Worm (Caenorhabditis elegans) whole organism, L2 larva: ENCODE measurements around the gene acs-14.
A peak's percentile ranks its signal among the peaks of the same experiment; 100 is the strongest.

Experiments
- C34F6.9 ChIP-seq: fragments of 150-350 bp; optimal IDR thresholded peaks from 2 replicates; lab custom pipeline; 2014; ENCODE audit warnings: missing biosample characterization, missing genetic modification characterization
- ZK546.5 ChIP-seq: sonication (generic microtip); optimal IDR thresholded peaks from 2 replicates; lab custom pipeline; 2017; ENCODE audit warnings: missing biosample characterization, missing genetic modification characterization
- alr-1 ChIP-seq: fragments of 150-350 bp; optimal IDR thresholded peaks from 2 replicates; lab custom pipeline; 2014; ENCODE audit warnings: missing biosample characterization, missing genetic modification characterization
- ama-1 ChIP-seq: fragments of 150-350 bp; optimal IDR thresholded peaks from 2 replicates; lab custom pipeline; 2018; ENCODE audit warnings: inconsistent platforms
- blmp-1 ChIP-seq: sonication (generic microtip); optimal IDR thresholded peaks from 2 replicates; lab custom pipeline; 2017; ENCODE audit warnings: missing genetic modification characterization, mild to moderate bottlenecking, missing compliant biosample characterization, antibody characterized with exemption, moderate library complexity; ENCODE audit not compliant: insufficient read depth
- ceh-16 ChIP-seq: fragments of 150-350 bp; optimal IDR thresholded peaks from 2 replicates; lab custom pipeline; 2014; ENCODE audit warnings: missing biosample characterization, missing genetic modification characterization
- ceh-82 ChIP-seq: fragments of 150-350 bp; optimal IDR thresholded peaks from 2 replicates; lab custom pipeline; 2014; ENCODE audit warnings: missing biosample characterization, missing genetic modification characterization
- crh-2 ChIP-seq: sonication (generic microtip); optimal IDR thresholded peaks from 2 replicates; lab custom pipeline; 2017; ENCODE audit warnings: missing biosample characterization, missing genetic modification characterization
- egl-27 ChIP-seq: sonication (generic microtip); optimal IDR thresholded peaks from 3 replicates; lab custom pipeline; 2017; ENCODE audit warnings: missing biosample characterization, missing genetic modification reagents, missing genetic modification characterization
- elt-3 ChIP-seq: sonication (generic microtip); optimal IDR thresholded peaks from 2 replicates; lab custom pipeline; 2017; ENCODE audit warnings: missing biosample characterization, missing genetic modification characterization
- fos-1 ChIP-seq: fragments of 150-350 bp; optimal IDR thresholded peaks from 2 replicates; lab custom pipeline; 2014; ENCODE audit warnings: missing biosample characterization, missing genetic modification characterization
- gmeb-1 ChIP-seq: fragments of 150-350 bp; optimal IDR thresholded peaks from 2 replicates; lab custom pipeline; 2014; ENCODE audit warnings: missing biosample characterization, missing genetic modification characterization
- lin-11 ChIP-seq: fragments of 150-350 bp; sonication (generic microtip); optimal IDR thresholded peaks from 2 replicates; lab custom pipeline; 2014; ENCODE audit warnings: missing biosample characterization, missing genetic modification characterization, inconsistent platforms, mixed read lengths
- lin-39 ChIP-seq: fragments of 150-350 bp; optimal IDR thresholded peaks from 2 replicates; lab custom pipeline; 2014; ENCODE audit warnings: missing biosample characterization, missing genetic modification reagents, missing genetic modification characterization
- lsy-2 ChIP-seq, 2 experiments: fragments of 150-350 bp in 1 of 2; sonication (generic microtip) in 1 of 2; optimal IDR thresholded peaks; 2 replicates each; lab custom pipeline; 2014 to 2017; ENCODE audit warnings: missing biosample characterization in 2 of 2, missing genetic modification characterization in 2 of 2
- mdl-1 ChIP-seq, 2 experiments: fragments of 150-350 bp in 1 of 2; sonication (generic microtip) in 1 of 2; optimal IDR thresholded peaks; 2 replicates each; lab custom pipeline; 2017; ENCODE audit warnings: missing biosample characterization in 2 of 2, missing genetic modification characterization in 2 of 2
- nhr-10 ChIP-seq: sonication (generic microtip); optimal IDR thresholded peaks from 2 replicates; lab custom pipeline; 2017; ENCODE audit warnings: missing biosample characterization, missing genetic modification characterization
- nhr-12 ChIP-seq: fragments of 150-350 bp; optimal IDR thresholded peaks from 2 replicates; lab custom pipeline; 2014; ENCODE audit warnings: missing biosample characterization, missing genetic modification characterization
- nhr-129 ChIP-seq: fragments of 150-350 bp; optimal IDR thresholded peaks from 2 replicates; lab custom pipeline; 2014; ENCODE audit warnings: missing biosample characterization, missing genetic modification characterization
- nhr-21 ChIP-seq: fragments of 150-350 bp; optimal IDR thresholded peaks from 2 replicates; lab custom pipeline; 2014; ENCODE audit warnings: missing biosample characterization, missing genetic modification characterization
- nhr-237 ChIP-seq: fragments of 150-350 bp; optimal IDR thresholded peaks from 2 replicates; lab custom pipeline; 2014; ENCODE audit warnings: missing biosample characterization, missing genetic modification characterization
- nhr-25 ChIP-seq: fragments of 150-350 bp; sonication (generic microtip); optimal IDR thresholded peaks from 3 replicates; lab custom pipeline; 2014; ENCODE audit warnings: missing biosample characterization, missing genetic modification characterization
- nhr-6 ChIP-seq: fragments of 150-350 bp; optimal IDR thresholded peaks from 2 replicates; lab custom pipeline; 2014; ENCODE audit warnings: missing biosample characterization, missing genetic modification characterization
- nhr-77 ChIP-seq: fragments of 150-350 bp; optimal IDR thresholded peaks from 2 replicates; lab custom pipeline; 2014; ENCODE audit warnings: missing biosample characterization, missing genetic modification characterization
- peb-1 ChIP-seq: fragments of 150-350 bp; optimal IDR thresholded peaks from 2 replicates; lab custom pipeline; 2014; ENCODE audit warnings: missing biosample characterization, missing genetic modification characterization
- sma-3 ChIP-seq: sonication (generic microtip); optimal IDR thresholded peaks from 2 replicates; lab custom pipeline; 2016; ENCODE audit warnings: missing genetic modification reagents, missing genetic modification characterization, missing compliant biosample characterization
- sma-9 ChIP-seq, 2 experiments: fragments of 150-350 bp in 1 of 2; sonication (generic microtip) in 1 of 2; optimal IDR thresholded peaks; 2 replicates each; lab custom pipeline; 2014 to 2016; ENCODE audit warnings: missing genetic modification characterization in 2 of 2, mild to moderate bottlenecking in 1 of 2, missing biosample characterization in 1 of 2, missing compliant biosample characterization in 1 of 2, missing genetic modification reagents in 1 of 2, moderate library complexity in 1 of 2
- unc-55 ChIP-seq: fragments of 150-350 bp; sonication (generic microtip); optimal IDR thresholded peaks from 3 replicates; lab custom pipeline; 2014; ENCODE audit warnings: missing biosample characterization, missing genetic modification reagents, missing genetic modification characterization
- unc-62 ChIP-seq: fragments of 150-350 bp; optimal IDR thresholded peaks from 2 replicates; lab custom pipeline; 2014; ENCODE audit warnings: missing biosample characterization, missing genetic modification reagents, missing genetic modification characterization
- zag-1 ChIP-seq: fragments of 150-350 bp; optimal IDR thresholded peaks from 2 replicates; lab custom pipeline; 2014; ENCODE audit warnings: missing biosample characterization, missing genetic modification characterization
- ztf-11 ChIP-seq: sonication (generic microtip); optimal IDR thresholded peaks from 2 replicates; lab custom pipeline; 2017; ENCODE audit warnings: missing biosample characterization, missing genetic modification characterization
- ztf-4 ChIP-seq: fragments of 150-350 bp; optimal IDR thresholded peaks from 2 replicates; lab custom pipeline; 2014; ENCODE audit warnings: missing biosample characterization, missing genetic modification characterization

acs-14 gene

ce11 chrV:9516280-9516679 lies 8.3 kb downstream of the acs-14 start:
- TF ChIP-seq nhr-21 (tag; lab: Kevin White, UChicago): peak; percentile 97
- TF ChIP-seq lin-11 (tag; lab: Kevin White, UChicago): no peak
- no peak for TF ChIP-seq ama-1 (lab: Kevin White, UChicago)
- peak; percentile 96 for TF ChIP-seq sma-9 (GFP tag; optimal IDR thresholded peaks at IDR 0.05; lab: Kevin White, UChicago)
- no peak for TF ChIP-seq sma-9 (tag; optimal IDR thresholded peaks at IDR 0.05; lab: Kevin White, UChicago)
- peak; percentile 69 for TF ChIP-seq sma-3 (GFP tag; lab: Kevin White, UChicago)
- peak; percentile 71 for TF ChIP-seq nhr-25 (tag; lab: Kevin White, UChicago)
- TF ChIP-seq nhr-237: no peak
- peak; percentile 62 for TF ChIP-seq nhr-6 (tag; lab: Kevin White, UChicago)
- TF ChIP-seq mdl-1 (tag; optimal IDR thresholded peaks at IDR 0.05; lab: Kevin White, UChicago): peak in 1 of 2 experiments; percentile 40
- peak; percentile 55 for TF ChIP-seq gmeb-1
- TF ChIP-seq ztf-11 (tag; lab: Kevin White, UChicago): no peak
- TF ChIP-seq nhr-129 (tag; lab: Kevin White, UChicago): peak; percentile 63
- TF ChIP-seq lsy-2 (tag; optimal IDR thresholded peaks at IDR 0.05; lab: Kevin White, UChicago): peak in 1 of 2 experiments; percentile 31
- TF ChIP-seq nhr-77 (tag; lab: Kevin White, UChicago): no peak
- TF ChIP-seq unc-62 (GFP tag; lab: Kevin White, UChicago): no peak
- no peak for TF ChIP-seq ceh-82 (tag; lab: Kevin White, UChicago)
- peak; percentile 74 for TF ChIP-seq blmp-1 (tag; lab: Kevin White, UChicago)
- peak; percentile 78 for TF ChIP-seq crh-2 (tag; lab: Kevin White, UChicago)
- TF ChIP-seq unc-55: no peak
- TF ChIP-seq fos-1: no peak

ce11 chrV:9518832-9519231 lies 10.9 kb downstream of the acs-14 start, which contains the start of gene C50F4.8:
TSS of gene C50F4.8 (minus strand) at chrV:9518859.
- no peak for TF ChIP-seq elt-3 (tag; lab: Kevin White, UChicago)
- TF ChIP-seq nhr-12: no peak
- TF ChIP-seq nhr-237: no peak

DNA sequence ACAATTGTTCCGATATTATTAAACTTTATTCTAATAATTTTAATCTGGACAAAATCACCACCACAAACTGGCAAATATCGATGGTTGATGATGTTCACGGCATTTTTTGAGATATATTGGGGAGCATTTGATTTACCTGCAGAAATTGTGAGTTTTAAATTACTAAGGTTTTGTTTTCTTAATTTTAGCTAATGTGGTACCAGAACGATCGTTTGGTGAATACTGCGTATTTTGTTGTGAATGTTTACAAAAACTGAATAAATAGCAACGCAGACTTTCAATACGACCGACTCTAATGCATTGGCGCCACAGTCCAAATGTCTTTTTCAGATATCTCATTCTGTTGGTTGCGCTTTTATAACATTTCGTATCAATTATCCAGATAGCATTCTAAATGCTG lies 13.8 kb downstream of the acs-14 start:
- TF ChIP-seq nhr-237: no peak
- no peak for TF ChIP-seq fos-1
- TF ChIP-seq ztf-11 (tag; lab: Kevin White, UChicago): no peak
- TF ChIP-seq ceh-16 (tag; lab: Kevin White, UChicago): no peak
- TF ChIP-seq lin-39 (tag; lab: Kevin White, UChicago): no peak
- TF ChIP-seq C34F6.9 (tag; lab: Kevin White, UChicago): no peak
- TF ChIP-seq, all 48 proteins: peak for 0

ce11 chrV:9524099-9524498 lies 16.2 kb downstream of the acs-14 start, which contains the start of gene C50F4.9:
TSS of gene C50F4.9 (minus strand) at chrV:9524199.
- TF ChIP-seq nhr-129 (tag; lab: Kevin White, UChicago) (no peak), zag-1 (tag; lab: Kevin White, UChicago) (no peak), ztf-4 (no peak), nhr-10 (tag; lab: Kevin White, UChicago) (no peak), lsy-2 (tag; optimal IDR thresholded peaks at IDR 0.05; lab: Kevin White, UChicago) (no peak), peb-1 (tag; lab: Kevin White, UChicago) (no peak), alr-1 (tag; lab: Kevin White, UChicago) (no peak), sma-3 (GFP tag; lab: Kevin White, UChicago) (no peak), nhr-25 (tag; lab: Kevin White, UChicago) (no peak), ztf-11 (tag; lab: Kevin White, UChicago) (no peak), ama-1 (lab: Kevin White, UChicago) (no peak), unc-55 (no peak), ZK546.5 (tag; lab: Kevin White, UChicago) (no peak)

- TF ChIP-seq sma-9 (GFP tag; optimal IDR thresholded peaks at IDR 0.05; lab: Kevin White, UChicago) (peak; percentile 45), sma-9 (tag; optimal IDR thresholded peaks at IDR 0.05; lab: Kevin White, UChicago) (no peak), crh-2 (tag; lab: Kevin White, UChicago) (peak; percentile 17), gmeb-1 (peak; percentile 3), ztf-4 (no peak), egl-27 (tag; lab: Kevin White, UChicago) (no peak), fos-1 (peak; percentile 88)
Observed at ce11 chrV:9526470-9526869, 18.5 kb downstream of the acs-14 start, which contains the start of gene C50F4.1. TSS of gene C50F4.1 (plus strand) at chrV:9526793.
